Fruit fly (Drosophila melanogaster): ENCODE results near the gene CG15012.

The CG15012 gene

DNA sequence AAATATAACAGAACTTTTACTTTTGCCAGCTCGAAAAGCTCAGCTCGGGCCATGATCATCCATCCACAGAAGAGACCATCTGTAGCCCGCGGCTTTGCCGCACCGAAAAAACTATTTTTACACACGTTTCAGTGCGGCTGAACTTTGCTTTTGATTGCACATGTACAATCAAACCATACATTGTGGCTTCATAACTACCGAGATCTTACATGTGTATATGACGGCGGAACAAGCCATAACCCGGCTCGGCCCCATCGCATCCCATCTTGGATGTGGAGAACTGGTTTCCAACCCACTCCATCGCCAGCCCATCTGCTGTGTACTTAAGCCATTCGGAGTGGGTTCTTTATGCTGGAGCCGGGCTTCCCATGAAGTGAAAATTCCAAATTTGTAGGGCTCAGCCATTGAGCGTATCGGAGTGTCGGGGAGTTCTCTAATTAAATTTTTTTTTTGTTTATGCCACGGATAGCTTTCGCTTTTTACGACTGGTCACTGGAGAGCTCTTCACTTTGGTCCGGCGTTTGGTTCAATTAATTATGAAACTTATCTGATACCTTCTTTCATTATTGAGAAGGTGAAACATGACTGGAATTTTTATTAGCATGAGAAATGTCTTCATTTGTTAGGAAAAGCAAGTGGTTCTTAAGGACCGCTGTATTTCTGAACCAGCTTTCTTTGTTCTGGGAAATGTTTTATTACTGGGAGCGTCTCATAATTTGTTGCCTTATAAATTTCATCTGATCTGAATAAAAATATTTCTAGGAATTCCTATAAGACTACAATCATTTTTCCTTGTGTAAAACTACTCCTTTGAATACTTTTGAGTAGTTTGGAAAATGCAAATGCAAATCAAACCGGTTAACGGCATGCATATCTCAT is 20.9 kb downstream of the CG15012 start:
- TF ChIP-seq Dll (optimal IDR thresholded peaks at IDR 0.05) (no peak), CG8478 (optimal IDR thresholded peaks at IDR 0.05) (no peak), pan (optimal IDR thresholded peaks at IDR 0.05) (no peak), psq (optimal IDR thresholded peaks at IDR 0.05) (no peak), EcR (GFP tag; optimal IDR thresholded peaks at IDR 0.05) (no peak), usp (GFP tag; optimal IDR thresholded peaks at IDR 0.05) (no peak)

DNA sequence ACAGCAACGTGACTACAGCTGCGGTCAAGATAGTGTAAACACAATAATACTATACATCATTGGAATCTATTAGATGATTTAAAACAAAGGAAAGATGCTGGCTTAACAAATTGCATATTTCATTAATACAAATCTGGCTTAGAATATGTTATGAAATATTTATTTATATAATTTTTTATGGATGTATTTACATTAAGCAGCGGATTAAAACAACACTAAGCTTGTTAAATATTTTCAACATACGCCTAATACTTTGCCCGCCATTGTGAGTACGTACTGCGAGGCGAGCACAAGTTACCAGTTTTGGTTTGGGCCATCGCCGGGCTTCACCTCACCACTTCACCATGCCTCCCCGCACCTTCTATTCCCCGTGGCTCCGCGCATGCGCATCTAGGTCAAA is 22.1 kb downstream of the CG15012 start:
- TF ChIP-seq pan (optimal IDR thresholded peaks at IDR 0.05) (no peak), Dll (optimal IDR thresholded peaks at IDR 0.05) (no peak), usp (GFP tag; optimal IDR thresholded peaks at IDR 0.05) (no peak), CG8478 (optimal IDR thresholded peaks at IDR 0.05) (no peak), EcR (GFP tag; optimal IDR thresholded peaks at IDR 0.05) (no peak), psq (optimal IDR thresholded peaks at IDR 0.05) (no peak)

DNA sequence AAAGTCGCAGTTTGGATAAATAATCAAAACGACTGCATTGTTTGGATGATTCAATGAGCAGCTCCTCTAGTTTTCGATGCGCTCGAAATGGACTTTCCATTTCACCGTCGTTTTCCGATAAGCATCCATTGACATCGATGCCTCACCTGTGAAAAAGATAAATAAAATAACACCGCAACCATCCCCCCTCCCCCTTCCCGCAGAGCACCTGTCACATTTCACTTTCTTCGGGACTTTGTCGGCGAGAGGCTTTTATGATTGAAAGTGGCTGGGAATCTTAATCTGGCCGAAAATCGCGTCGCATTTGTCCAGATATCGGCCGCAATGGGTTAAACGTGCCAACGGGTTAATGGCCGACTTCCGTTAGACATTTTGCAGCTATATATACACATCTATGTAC is 22.8 kb downstream of the CG15012 start:
- TF ChIP-seq Dll (optimal IDR thresholded peaks at IDR 0.05), result no peak
- TF ChIP-seq usp (GFP tag; optimal IDR thresholded peaks at IDR 0.05), result no peak
- no peak for TF ChIP-seq psq (optimal IDR thresholded peaks at IDR 0.05)
- TF ChIP-seq pan (optimal IDR thresholded peaks at IDR 0.05), result no peak
- TF ChIP-seq EcR (GFP tag; optimal IDR thresholded peaks at IDR 0.05), result no peak
- no peak for TF ChIP-seq CG8478 (optimal IDR thresholded peaks at IDR 0.05)

DNA sequence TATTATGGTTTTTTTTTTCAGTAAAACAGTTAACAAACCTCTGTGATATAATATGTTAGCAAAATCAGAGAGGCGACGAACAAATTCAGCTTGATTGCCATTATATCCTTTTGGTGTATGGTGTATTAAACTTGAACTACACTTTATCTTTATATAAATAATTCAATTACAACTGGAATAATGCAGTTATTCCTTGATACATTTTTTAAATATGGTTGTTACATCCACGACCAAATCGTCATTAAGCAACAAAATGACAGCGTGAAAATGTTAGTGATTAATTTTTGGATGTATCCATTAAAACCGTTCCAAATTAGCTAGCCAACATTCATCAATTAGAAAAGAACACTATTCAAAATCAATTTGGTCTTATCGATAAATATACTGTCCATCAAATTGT is 24.6 kb downstream of the CG15012 start, which contains the start of gene CG33764:
CG33764 (minus strand) TSS at position 101 of the 400 bp plus-strand sequence.
- TF ChIP-seq psq (optimal IDR thresholded peaks at IDR 0.05), result no peak
- TF ChIP-seq usp (GFP tag; optimal IDR thresholded peaks at IDR 0.05), result no peak
- no peak for TF ChIP-seq Dll (optimal IDR thresholded peaks at IDR 0.05)
- no peak for TF ChIP-seq CG8478 (optimal IDR thresholded peaks at IDR 0.05)
- TF ChIP-seq pan (optimal IDR thresholded peaks at IDR 0.05), result no peak
- TF ChIP-seq EcR (GFP tag; optimal IDR thresholded peaks at IDR 0.05), result no peak

DNA sequence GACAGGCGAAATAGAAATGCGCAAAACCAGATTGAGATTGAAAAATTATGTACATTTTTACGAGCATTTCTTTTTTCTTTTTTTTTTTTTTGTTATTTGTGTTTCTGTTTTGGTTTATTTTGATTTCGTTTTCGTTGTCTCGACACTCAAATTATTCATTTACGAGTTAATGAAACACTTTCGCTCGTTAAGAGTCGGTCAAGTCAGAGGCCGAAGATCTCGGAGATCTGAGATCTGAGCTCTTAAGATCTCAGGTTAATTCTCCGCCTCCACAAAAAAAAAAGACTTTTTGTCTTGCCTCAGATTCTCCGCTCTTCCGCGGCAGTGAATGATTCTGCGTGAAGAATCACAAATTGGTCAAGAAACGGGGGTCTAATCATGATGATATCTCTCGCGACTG is 26.2 kb downstream of the CG15012 start:
- TF ChIP-seq CG8478 (optimal IDR thresholded peaks at IDR 0.05) (no peak), Dll (optimal IDR thresholded peaks at IDR 0.05) (no peak), pan (optimal IDR thresholded peaks at IDR 0.05) (no peak), EcR (GFP tag; optimal IDR thresholded peaks at IDR 0.05) (no peak), usp (GFP tag; optimal IDR thresholded peaks at IDR 0.05) (no peak), psq (optimal IDR thresholded peaks at IDR 0.05) (no peak)

DNA sequence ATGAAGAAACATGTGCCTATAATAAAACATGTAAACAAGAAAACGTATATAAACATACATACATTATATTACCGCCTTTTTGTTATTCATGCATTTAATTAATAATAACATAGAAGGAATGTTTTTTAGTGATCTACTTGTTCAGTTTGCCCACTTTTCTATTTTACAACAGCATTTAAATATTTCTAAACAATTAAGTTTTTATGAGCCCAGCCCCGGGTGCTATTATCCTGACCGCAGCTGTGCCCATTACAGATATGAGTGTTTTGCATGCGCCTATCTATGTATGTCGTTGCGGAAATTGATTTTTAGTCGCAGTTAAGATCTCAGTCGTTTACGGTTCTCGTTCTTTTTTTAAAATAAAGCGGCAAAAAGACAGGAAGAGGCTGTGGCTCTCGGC is 27.1 kb downstream of the CG15012 start:
- TF ChIP-seq psq (optimal IDR thresholded peaks at IDR 0.05) (no peak), CG8478 (optimal IDR thresholded peaks at IDR 0.05) (no peak), Dll (optimal IDR thresholded peaks at IDR 0.05) (no peak), usp (GFP tag; optimal IDR thresholded peaks at IDR 0.05) (no peak), pan (optimal IDR thresholded peaks at IDR 0.05) (no peak), EcR (GFP tag; optimal IDR thresholded peaks at IDR 0.05) (no peak)

DNA sequence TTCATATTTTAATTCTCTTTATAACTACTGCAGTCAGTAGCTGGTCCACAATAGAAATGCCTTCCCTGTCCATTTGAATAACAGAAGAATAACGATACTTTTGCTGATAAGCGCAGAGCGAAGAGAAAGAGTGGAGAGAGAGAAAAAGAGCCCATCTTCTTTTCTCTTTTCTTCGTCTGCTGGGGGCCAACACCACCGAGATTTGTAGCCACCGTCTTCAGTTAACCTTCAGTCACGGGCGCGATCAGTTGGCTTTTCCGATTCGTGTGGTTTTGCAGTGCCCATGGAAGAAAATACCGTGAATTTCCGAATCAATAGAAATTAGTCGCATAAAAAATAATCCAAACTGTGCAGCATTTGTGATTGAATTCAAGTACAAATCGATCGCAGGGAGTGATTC is 28.5 kb downstream of the CG15012 start, which contains the start of gene CG1273:
CG1273 (plus strand) TSS at position 218 of the 400 bp plus-strand sequence.
- no peak for TF ChIP-seq psq (optimal IDR thresholded peaks at IDR 0.05)

DNA sequence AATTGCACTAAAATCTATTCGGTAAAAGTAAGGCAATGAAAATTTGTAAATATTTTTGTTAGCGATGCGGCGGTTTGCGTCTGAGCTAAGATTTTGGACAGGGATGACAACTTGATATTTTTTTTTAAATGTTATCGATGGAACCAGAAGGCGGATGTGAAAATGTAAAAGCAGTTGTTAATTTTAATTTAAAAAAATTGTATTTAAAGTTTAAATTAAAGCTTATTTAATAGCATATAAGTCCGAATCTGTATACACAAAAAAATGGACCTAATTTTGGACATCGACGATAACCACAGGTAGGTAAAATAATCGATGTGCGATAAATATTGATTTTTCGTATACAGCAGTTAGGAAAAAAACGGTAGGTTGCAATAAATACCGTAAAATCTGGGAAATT is 29.7 kb downstream of the CG15012 start, which contains the start of the genes CG11586 and VhaM9.7-a:
CG11586 (minus strand) TSS at position 87 of the 400 bp plus-strand sequence.
VhaM9.7-a (plus strand) TSS at position 322 of the 400 bp plus-strand sequence.
- TF ChIP-seq pan (optimal IDR thresholded peaks at IDR 0.05) (no peak), EcR (GFP tag; optimal IDR thresholded peaks at IDR 0.05) (no peak), usp (GFP tag; optimal IDR thresholded peaks at IDR 0.05) (no peak), Dll (optimal IDR thresholded peaks at IDR 0.05) (no peak), CG8478 (optimal IDR thresholded peaks at IDR 0.05) (no peak), psq (optimal IDR thresholded peaks at IDR 0.05) (no peak)

DNA sequence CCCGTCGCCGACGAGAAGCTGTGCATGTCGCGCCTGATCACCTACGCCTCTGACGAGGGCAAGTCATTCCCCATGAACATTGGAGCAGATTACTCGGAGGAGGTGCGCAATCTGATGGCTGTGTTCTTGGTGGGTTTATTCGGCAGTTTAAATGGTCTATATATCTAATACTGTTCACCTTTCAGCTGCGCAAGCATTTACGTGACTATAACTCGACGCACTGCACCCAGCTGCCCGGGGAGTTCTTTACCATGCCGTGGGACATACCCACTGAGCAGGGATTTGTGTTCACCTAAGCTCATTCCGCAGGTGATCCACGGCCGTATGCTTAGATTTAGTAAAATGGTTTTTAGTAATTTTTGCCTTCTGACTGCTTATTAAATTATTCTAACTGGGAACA is 30.9 kb downstream of the CG15012 start:
- TF ChIP-seq EcR (GFP tag; optimal IDR thresholded peaks at IDR 0.05), result no peak
- no peak for TF ChIP-seq Dll (optimal IDR thresholded peaks at IDR 0.05)
- TF ChIP-seq psq (optimal IDR thresholded peaks at IDR 0.05), result no peak
- no peak for TF ChIP-seq CG8478 (optimal IDR thresholded peaks at IDR 0.05)
- TF ChIP-seq pan (optimal IDR thresholded peaks at IDR 0.05), result no peak
- no peak for TF ChIP-seq usp (GFP tag; optimal IDR thresholded peaks at IDR 0.05)

DNA sequence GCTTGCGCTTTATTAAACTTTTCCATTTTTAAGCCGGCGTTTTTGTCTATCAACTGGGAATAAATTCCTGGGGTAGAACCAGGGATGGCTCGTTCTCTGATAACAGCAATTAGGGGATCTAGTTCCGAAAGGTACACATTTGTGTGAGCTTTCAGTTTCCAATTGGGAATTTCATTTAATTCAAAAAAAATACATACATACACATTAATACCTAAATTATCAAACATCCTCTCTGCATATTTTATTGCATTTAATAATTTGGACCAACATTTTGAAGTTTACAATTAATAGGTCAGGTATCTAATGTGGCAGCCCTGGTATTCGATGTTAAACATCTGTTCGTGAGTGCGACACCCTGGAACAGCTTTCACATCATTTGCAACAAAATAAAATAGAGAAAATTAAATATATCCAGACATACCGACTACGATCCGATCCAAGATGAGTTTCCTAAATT is 32.9 kb downstream of the CG15012 start, which contains the start of the genes CG15011 and CG1309:
CG15011 (minus strand) TSS at position 51 of the 457 bp plus-strand sequence.
CG1309 (plus strand) TSS at position 329 of the 457 bp plus-strand sequence.
- TF ChIP-seq Dll (optimal IDR thresholded peaks at IDR 0.05) (no peak), EcR (GFP tag; optimal IDR thresholded peaks at IDR 0.05) (no peak), CG8478 (optimal IDR thresholded peaks at IDR 0.05) (no peak), psq (optimal IDR thresholded peaks at IDR 0.05) (no peak), pan (optimal IDR thresholded peaks at IDR 0.05) (no peak), usp (GFP tag; optimal IDR thresholded peaks at IDR 0.05) (no peak)

DNA sequence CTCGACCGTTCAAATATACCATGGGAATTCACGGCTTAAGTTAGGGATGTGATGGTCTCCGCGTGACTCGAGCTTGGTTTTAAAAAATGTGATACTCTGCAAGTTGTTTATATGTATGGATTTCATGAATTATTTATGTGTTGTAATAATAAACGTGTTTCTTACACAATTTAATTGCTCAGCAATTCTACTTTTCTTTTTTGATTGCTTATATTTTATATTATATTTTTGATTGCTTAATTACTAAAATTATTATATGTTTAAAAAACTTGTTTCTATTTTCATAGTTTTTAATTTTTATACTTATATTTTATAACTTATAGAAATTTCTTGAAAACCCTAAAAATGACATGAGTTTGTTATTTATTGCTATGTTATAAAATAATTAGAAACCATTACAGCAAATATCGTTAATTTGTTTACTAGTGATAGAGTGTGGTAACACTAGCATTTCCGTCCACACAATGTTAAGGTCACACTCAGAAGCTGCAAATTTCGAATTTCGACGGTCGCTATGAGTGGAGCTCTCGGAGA is 37.7 kb downstream of the CG15012 start, which contains the start of the genes ago and CG1265:
ago (minus strand) TSS at position 6 of the 534 bp plus-strand sequence.
CG1265 (plus strand) TSS at position 476 of the 534 bp plus-strand sequence.
- TF ChIP-seq psq (optimal IDR thresholded peaks at IDR 0.05) (no peak), EcR (GFP tag; optimal IDR thresholded peaks at IDR 0.05) (no peak)

All from whole organism.